Worm (Caenorhabditis elegans) whole organism, L2 larva: ENCODE results near the gene gnrr-6.

Experiments
- lin-11 ChIP-seq: fragments of 150-350 bp; sonication (generic microtip); optimal IDR thresholded peaks from 2 replicates; lab custom pipeline; 2014; ENCODE audit warnings: missing biosample characterization, missing genetic modification characterization, inconsistent platforms, mixed read lengths
- mab-5 ChIP-seq: fragments of 150-350 bp; optimal IDR thresholded peaks from 2 replicates; lab custom pipeline; 2014; ENCODE audit warnings: missing biosample characterization, missing genetic modification characterization
- mdl-1 ChIP-seq, 2 experiments: fragments of 150-350 bp in 1 of 2; sonication (generic microtip) in 1 of 2; optimal IDR thresholded peaks; 2 replicates each; lab custom pipeline; 2017; ENCODE audit warnings: missing biosample characterization in 2 of 2, missing genetic modification characterization in 2 of 2
- nhr-11 ChIP-seq: fragments of 150-350 bp; optimal IDR thresholded peaks from 2 replicates; lab custom pipeline; 2014; ENCODE audit warnings: missing biosample characterization, missing genetic modification characterization
- nhr-237 ChIP-seq: fragments of 150-350 bp; optimal IDR thresholded peaks from 2 replicates; lab custom pipeline; 2014; ENCODE audit warnings: missing biosample characterization, missing genetic modification characterization
- skn-1 ChIP-seq: sonication (generic microtip); optimal IDR thresholded peaks from 2 replicates; lab custom pipeline; 2017; ENCODE audit warnings: missing biosample characterization, missing genetic modification characterization
- snpc-4 ChIP-seq: fragments of 150-350 bp; optimal IDR thresholded peaks from 2 replicates; lab custom pipeline; 2014; ENCODE audit warnings: missing biosample characterization, missing genetic modification characterization
- unc-39 ChIP-seq: fragments of 150-350 bp; optimal IDR thresholded peaks from 2 replicates; lab custom pipeline; 2014; ENCODE audit warnings: missing biosample characterization, missing genetic modification characterization
- ztf-11 ChIP-seq: sonication (generic microtip); optimal IDR thresholded peaks from 2 replicates; lab custom pipeline; 2017; ENCODE audit warnings: missing biosample characterization, missing genetic modification characterization

DNA sequence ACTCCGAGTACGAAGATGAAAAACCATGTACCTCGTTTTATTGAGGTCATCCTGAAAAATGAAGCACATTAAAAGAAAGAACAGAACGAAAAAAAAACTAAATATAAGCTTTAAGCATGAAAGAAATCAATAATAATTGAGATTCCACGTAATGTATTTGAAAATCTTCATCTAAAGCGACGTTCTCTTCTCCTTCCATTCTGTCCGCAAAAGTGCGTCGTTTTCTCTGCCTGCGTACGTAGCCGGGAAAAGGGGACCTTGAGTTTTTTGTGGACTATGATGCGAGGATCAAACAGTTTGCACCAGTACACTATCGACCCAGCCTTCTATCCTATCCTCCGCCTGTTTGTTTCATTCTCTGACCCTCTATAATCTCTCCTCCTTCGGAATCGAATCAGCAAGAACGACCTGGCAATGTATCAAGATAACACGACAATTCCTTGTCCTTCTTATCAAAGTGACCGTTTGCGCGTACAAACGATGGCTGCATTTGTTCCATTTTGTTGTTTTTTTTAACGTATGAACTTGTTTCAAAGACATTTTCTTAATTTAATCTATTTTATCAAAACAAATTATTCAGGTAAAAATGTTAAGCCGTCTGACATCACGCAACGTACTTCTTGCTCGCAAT is 36.8 kb downstream of the gnrr-6 start, which contains the start of the genes C34F6.7 and idh-2:
- TF ChIP-seq mdl-1 (tag; optimal IDR thresholded peaks at IDR 0.05; lab: Kevin White, UChicago): peak in 1 of 2 experiments; percentile 3
- no peak for TF ChIP-seq nhr-11
- TF ChIP-seq unc-39 (tag; lab: Kevin White, UChicago): no peak
- no peak for TF ChIP-seq mab-5
- no peak for TF ChIP-seq lin-11 (tag; lab: Kevin White, UChicago)
- no peak for TF ChIP-seq nhr-237 (tag; lab: Kevin White, UChicago)
- TF ChIP-seq skn-1 (tag; lab: Kevin White, UChicago): no peak
- TF ChIP-seq snpc-4: no peak
- TF ChIP-seq ztf-11 (tag; lab: Kevin White, UChicago): no peak
